Fruit fly (Drosophila melanogaster): ENCODE measurements around the gene Cubn2.
A peak's percentile ranks its signal among the peaks of the same experiment; 100 is the strongest.

The Cubn2 gene

DNA sequence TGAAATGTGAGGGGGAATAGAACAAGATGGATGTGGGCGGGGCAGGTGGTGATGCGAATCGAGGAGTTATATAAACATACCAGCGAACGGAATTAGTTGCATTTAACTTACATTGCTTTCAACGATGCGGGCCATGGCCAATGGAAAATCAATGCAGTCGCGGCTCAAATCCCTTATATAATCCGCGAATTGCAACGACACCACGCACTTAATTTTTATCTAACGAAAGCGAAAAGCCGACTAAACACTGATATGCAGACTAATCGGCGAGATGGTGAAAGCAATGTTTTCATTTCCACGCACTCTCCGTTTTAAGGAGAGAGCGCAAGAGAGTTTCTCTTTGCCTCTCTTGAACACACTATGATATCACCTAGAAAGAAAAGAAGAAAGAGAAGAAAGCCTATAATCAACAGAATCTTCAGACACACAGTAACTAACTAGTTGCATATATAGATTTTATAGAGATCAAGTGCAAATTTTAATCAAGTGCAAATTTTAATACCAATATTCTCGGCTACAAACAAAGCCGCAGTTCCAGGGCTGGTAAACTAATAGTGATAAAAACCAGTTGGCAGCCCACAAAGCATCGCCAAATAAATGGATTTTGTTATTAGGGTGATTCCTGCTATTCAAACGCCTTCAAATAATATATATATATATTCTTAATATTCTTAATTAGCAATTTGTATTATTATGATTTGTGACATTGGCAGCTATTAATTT, 7.3 kb upstream of the Cubn2 start, which contains the start of the genes CG11597 and CG5946 (continued):
- no peak for TF ChIP-seq pnt (GFP tag; optimal IDR thresholded peaks at IDR 0.05)
- TF ChIP-seq NfI (GFP tag; optimal IDR thresholded peaks at IDR 0.05), result no peak
- 0 out of 3 replicates have a peak, but pooled peaks have one; percentile 25 for TF ChIP-seq CG2889 (GFP tag; IDR thresholded peaks at IDR 0.05)
- no peak for TF ChIP-seq Sry-β (GFP tag; optimal IDR thresholded peaks at IDR 0.05)
- TF ChIP-seq slp2 (GFP tag; optimal IDR thresholded peaks at IDR 0.05), result no peak
- no peak for TF ChIP-seq caup (GFP tag; optimal IDR thresholded peaks at IDR 0.05; ENCODE audit: severe bottlenecking)
- TF ChIP-seq jigr1 (GFP tag; IDR thresholded peaks at IDR 0.05), result no peak
- no peak for TF ChIP-seq jumu (GFP tag; optimal IDR thresholded peaks at IDR 0.05)
- no peak for TF ChIP-seq CG7786 (GFP tag; optimal IDR thresholded peaks at IDR 0.05)
- TF ChIP-seq CG4282 (GFP tag; optimal IDR thresholded peaks at IDR 0.05), result no peak
- TF ChIP-seq Elba2 (GFP tag; optimal IDR thresholded peaks at IDR 0.05), result no peak
- TF ChIP-seq CG4360 (GFP tag; IDR thresholded peaks at IDR 0.05), result no peak
- no peak for TF ChIP-seq CG6254 (GFP tag; optimal IDR thresholded peaks at IDR 0.05)
- no peak for TF ChIP-seq CG13894 (tag; optimal IDR thresholded peaks at IDR 0.05)
- TF ChIP-seq CG3847 (GFP tag; IDR thresholded peaks at IDR 0.05), result peak; percentile 49
- TF ChIP-seq CG3163 (GFP tag; optimal IDR thresholded peaks at IDR 0.05), result peak; percentile 68
- TF ChIP-seq CG6813 (GFP tag; optimal IDR thresholded peaks at IDR 0.05), result no peak
- no peak for TF ChIP-seq CG3838 (GFP tag; optimal IDR thresholded peaks at IDR 0.05)
- TF ChIP-seq Blimp-1 (GFP tag; optimal IDR thresholded peaks at IDR 0.05), result peak; percentile 76
- TF ChIP-seq Ets97D (GFP tag; optimal IDR thresholded peaks at IDR 0.05), result peak; percentile 30
- peak; percentile 98 for TF ChIP-seq trem (tag; optimal IDR thresholded peaks at IDR 0.05)

DNA sequence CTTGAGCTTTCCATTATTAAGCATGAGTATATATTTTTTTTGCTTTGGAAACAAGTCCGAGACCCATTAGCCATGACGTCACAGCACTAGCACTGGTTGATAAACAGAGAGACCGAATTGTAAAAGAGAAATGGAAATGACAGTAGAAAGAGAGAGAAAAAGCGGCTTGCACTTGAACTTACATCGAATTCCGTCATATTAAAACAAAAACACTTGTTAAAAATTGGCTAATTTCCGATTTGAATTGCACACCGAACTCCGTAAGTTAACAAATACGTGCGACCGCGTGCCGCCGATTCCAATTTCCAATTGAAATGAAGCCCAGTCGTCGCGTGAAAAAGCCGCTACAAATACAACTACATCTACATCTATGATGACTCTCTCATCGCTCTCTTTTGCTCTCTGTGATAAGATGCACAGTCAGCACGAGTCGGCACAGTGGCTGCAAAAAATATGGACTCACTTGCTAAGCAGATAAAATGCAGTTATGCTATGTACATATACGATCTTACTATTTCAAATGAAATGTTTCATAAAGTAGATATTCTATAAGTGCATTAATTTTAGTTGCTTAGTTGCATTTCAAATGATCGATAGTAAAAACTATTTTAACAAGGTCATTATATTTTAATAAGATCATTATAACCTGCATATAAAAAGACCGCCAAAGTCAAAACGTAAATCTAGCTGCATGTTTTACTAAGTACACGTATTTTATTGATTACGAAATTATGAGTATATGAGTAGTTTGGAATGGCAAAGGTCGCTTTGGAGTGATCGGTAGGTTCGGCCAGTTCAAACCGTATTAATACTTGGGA, 5.3 kb upstream of the Cubn2 start:
- peak; percentile 10 for TF ChIP-seq YL-1 (GFP tag; optimal IDR thresholded peaks at IDR 0.05)
- no peak for TF ChIP-seq Asciz (GFP tag; optimal IDR thresholded peaks at IDR 0.05)
- peak; percentile 3 for TF ChIP-seq CG7987 (GFP tag; optimal IDR thresholded peaks at IDR 0.05)
- TF ChIP-seq Hr39 (optimal IDR thresholded peaks at IDR 0.05), result no peak
- TF ChIP-seq sens-2 (GFP tag; IDR thresholded peaks at IDR 0.05), result no peak
- TF ChIP-seq CG6765 (GFP tag; optimal IDR thresholded peaks at IDR 0.05), result peak; percentile 4
- TF ChIP-seq dm (GFP tag; optimal IDR thresholded peaks at IDR 0.05), result peak; percentile 54
- TF ChIP-seq Dp (GFP tag; optimal IDR thresholded peaks at IDR 0.05), result no peak
- no peak for TF ChIP-seq Hey (tag; optimal IDR thresholded peaks at IDR 0.05)
- TF ChIP-seq odd (GFP tag; optimal IDR thresholded peaks at IDR 0.05), result no peak
- TF ChIP-seq CG5245 (GFP tag; optimal IDR thresholded peaks at IDR 0.05), result no peak
- no peak for TF ChIP-seq ap (GFP tag; IDR thresholded peaks at IDR 0.05)
- no peak for TF ChIP-seq ab (GFP tag; optimal IDR thresholded peaks at IDR 0.05)
- TF ChIP-seq CG15073 (GFP tag; optimal IDR thresholded peaks at IDR 0.05), result no peak
- TF ChIP-seq CG31441 (GFP tag; IDR thresholded peaks at IDR 0.05), result 0 out of 2 replicates have a peak, but pooled peaks have one; percentile 12
- peak; percentile 19 for TF ChIP-seq phol (tag; optimal IDR thresholded peaks at IDR 0.05)
- no peak for TF ChIP-seq CG17912 (GFP tag; optimal IDR thresholded peaks at IDR 0.05)
- TF ChIP-seq Xbp1 (GFP tag; optimal IDR thresholded peaks at IDR 0.05), result peak; percentile 42
- TF ChIP-seq Scr (GFP tag; IDR thresholded peaks at IDR 0.05; ENCODE audit: partially characterized antibody), result peak; percentile 19; the same call in 1 of the 2 replicates
- TF ChIP-seq CG11723 (GFP tag; optimal IDR thresholded peaks at IDR 0.05), result no peak
- peak; percentile 16 for TF ChIP-seq CG1233 (GFP tag; optimal IDR thresholded peaks at IDR 0.05)
- peak; percentile 71 for TF ChIP-seq Elba2 (GFP tag; optimal IDR thresholded peaks at IDR 0.05)
- TF ChIP-seq CG32767 (GFP tag; IDR thresholded peaks at IDR 0.05), result 0 out of 2 replicates have a peak, but pooled peaks have one; percentile 32
- TF ChIP-seq CG6254 (GFP tag; optimal IDR thresholded peaks at IDR 0.05), result no peak
- TF ChIP-seq Atf3 (GFP tag; optimal IDR thresholded peaks at IDR 0.05), result peak; percentile 3
- TF ChIP-seq eyg (GFP tag; optimal IDR thresholded peaks at IDR 0.05), result no peak
- TF ChIP-seq CG17328 (GFP tag; IDR thresholded peaks at IDR 0.05), result peak; percentile 30; the same call in 1 of the 2 replicates
- TF ChIP-seq CG13775 (GFP tag; optimal IDR thresholded peaks at IDR 0.05), result no peak
- peak; percentile 29 for TF ChIP-seq Hmr (GFP tag; optimal IDR thresholded peaks at IDR 0.05)
